Worm (Caenorhabditis elegans): ENCODE measurements around the gene F36H12.17.
"Not testable (repeated sequence)": the region's sequence is repeated elsewhere in the genome, so short reads cannot be mapped to it uniquely, and the experiment has no call there.

Gene F36H12.17

DNA sequence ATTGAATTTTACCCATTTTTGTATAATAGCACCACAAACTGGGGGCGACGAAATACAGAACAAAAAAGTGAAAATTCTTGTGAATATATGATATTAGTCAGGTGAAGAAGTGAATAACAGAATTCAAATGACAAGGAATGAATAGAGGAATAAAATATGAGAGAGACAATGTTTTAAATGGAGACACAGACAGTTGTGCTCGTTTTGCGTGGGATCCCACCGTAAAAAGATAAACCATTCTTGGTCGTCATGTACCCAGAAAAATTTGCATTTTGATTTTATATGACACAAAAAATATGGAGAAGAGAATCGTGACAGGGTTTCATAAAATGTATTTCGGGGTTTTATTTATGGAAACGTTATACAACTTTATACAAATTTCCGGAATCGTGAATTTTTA, at the start of gene F36H12.17:
F36H12.17 (minus strand) TSS at position 101 of the 400 bp plus-strand sequence.
- TF ChIP-seq nfya-1 (tag; optimal IDR thresholded peaks at IDR 0.05; ENCODE audit: insufficient read depth) (no peak), zag-1 (tag; optimal IDR thresholded peaks at IDR 0.05) (no peak), jun-1 (tag; optimal IDR thresholded peaks at IDR 0.05) (no peak), mdl-1 (tag; optimal IDR thresholded peaks at IDR 0.05) (no peak), nhr-23 (tag; optimal IDR thresholded peaks at IDR 0.05) (no peak), elt-3 (tag; optimal IDR thresholded peaks at IDR 0.05) (no peak), eor-1 (tag; optimal IDR thresholded peaks at IDR 0.05) (no peak), elt-2 (tag; optimal IDR thresholded peaks at IDR 0.05) (no peak), lin-39 (tag; optimal IDR thresholded peaks at IDR 0.05) (no peak), ceh-9 (tag; optimal IDR thresholded peaks at IDR 0.05) (no peak), lsy-12 (tag; optimal IDR thresholded peaks at IDR 0.05) (no peak)

DNA sequence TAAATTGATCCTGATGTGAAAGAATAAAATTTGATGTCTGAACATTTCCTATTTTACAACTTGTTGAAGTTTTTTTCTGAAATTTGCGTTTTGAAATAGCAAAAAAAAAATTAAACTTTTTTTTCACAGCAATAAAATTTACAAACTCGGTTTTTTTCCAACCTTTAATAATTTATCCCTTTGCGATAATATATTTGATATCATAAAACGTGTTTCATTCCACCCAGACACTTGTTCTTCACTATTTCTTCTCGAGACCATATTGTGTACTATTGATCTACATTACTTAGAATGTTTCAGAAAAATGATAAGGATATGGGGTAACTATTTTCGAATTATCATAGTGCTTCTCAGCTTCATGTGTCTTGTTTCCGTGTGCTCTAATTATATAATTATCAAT, 48.5 kb upstream of the F36H12.17 start, which contains the start of gene Y4C6B.4:
Y4C6B.4 (plus strand) TSS at position 301 of the 400 bp plus-strand sequence.
- TF ChIP-seq snpc-4 (tag; optimal IDR thresholded peaks at IDR 0.05), result no peak
- TF ChIP-seq daf-12 (tag; optimal IDR thresholded peaks at IDR 0.05), result no peak
- TF ChIP-seq fkh-2 (tag; optimal IDR thresholded peaks at IDR 0.05), result no peak
- TF ChIP-seq R02D3.7 (tag; optimal IDR thresholded peaks at IDR 0.05), result no peak
- no peak for TF ChIP-seq elt-2 (tag; optimal IDR thresholded peaks at IDR 0.05)
- no peak for TF ChIP-seq hmg-11 (tag; optimal IDR thresholded peaks at IDR 0.05)
- no peak for TF ChIP-seq nhr-43 (tag; optimal IDR thresholded peaks at IDR 0.05; ENCODE audit: poor library complexity, severe bottlenecking)

DNA sequence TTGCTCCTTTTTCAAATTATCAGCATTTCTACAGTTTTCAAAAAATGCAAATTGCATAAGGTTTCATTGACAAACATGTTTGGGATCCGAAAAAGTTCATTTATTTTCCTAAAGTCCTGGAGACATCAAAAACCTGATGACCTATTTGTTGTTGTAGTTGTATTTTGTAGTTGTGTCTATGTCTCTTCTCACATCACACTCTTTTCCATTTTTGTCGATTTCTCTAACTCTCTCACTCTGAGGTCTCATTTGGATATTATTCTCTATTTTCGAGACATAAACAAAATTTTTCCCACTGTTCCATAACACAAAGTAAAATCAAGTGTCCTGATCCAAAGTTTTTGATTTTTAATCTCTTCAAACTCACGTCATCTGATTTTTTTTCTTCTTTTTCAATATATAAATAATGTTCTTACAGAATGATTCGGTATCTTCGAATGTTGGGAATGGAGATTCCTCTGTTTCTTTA, 41.2 kb upstream of the F36H12.17 start, which contains the start of gene slc-46A:
slc-46A (plus strand) TSS at position 419 of the 469 bp plus-strand sequence.
- TF ChIP-seq elt-2 (tag; optimal IDR thresholded peaks at IDR 0.05), result peak; percentile 50
- peak; percentile 48 for TF ChIP-seq snpc-4 (tag; optimal IDR thresholded peaks at IDR 0.05)
- no peak for TF ChIP-seq nhr-25 (tag; optimal IDR thresholded peaks at IDR 0.05)
- no peak for TF ChIP-seq hmg-11 (tag; optimal IDR thresholded peaks at IDR 0.05)
- TF ChIP-seq nhr-23 (tag; optimal IDR thresholded peaks at IDR 0.05), result peak; percentile 59
- TF ChIP-seq nfya-1 (tag; optimal IDR thresholded peaks at IDR 0.05; ENCODE audit: insufficient read depth), result peak; percentile 13

DNA sequence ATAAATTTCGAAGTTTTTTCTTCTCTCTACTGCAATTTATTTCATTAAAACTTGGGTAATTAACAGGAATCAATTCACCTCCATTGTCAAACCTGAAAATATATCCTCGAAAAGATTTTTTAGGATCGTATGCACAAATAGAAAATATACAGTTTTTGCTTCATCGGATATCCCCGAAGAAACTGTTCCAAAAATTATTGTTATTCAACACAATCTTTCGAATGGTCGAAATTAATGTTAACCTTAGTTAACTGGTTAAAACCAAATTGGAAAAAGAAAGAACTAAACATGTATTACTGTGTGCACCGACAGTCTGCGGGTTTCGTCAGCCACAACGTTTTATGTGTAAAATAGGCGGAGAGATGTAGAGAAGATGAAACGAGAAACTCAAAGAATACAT, 39.5 kb upstream of the F36H12.17 start:
- TF ChIP-seq nhr-67 (tag; optimal IDR thresholded peaks at IDR 0.05) (no peak), nhr-23 (tag; optimal IDR thresholded peaks at IDR 0.05) (peak; percentile 37), daf-12 (tag; optimal IDR thresholded peaks at IDR 0.05) (no peak), egl-5 (tag; optimal IDR thresholded peaks at IDR 0.05) (no peak), nhr-11 (tag; optimal IDR thresholded peaks at IDR 0.05) (no peak), fkh-2 (tag; optimal IDR thresholded peaks at IDR 0.05) (no peak), elt-2 (tag; optimal IDR thresholded peaks at IDR 0.05) (peak; percentile 24), snpc-4 (tag; optimal IDR thresholded peaks at IDR 0.05) (peak; percentile 95), nhr-12 (tag; optimal IDR thresholded peaks at IDR 0.05) (no peak), nhr-28 (tag; optimal IDR thresholded peaks at IDR 0.05) (no peak), nhr-25 (tag; optimal IDR thresholded peaks at IDR 0.05) (peak; percentile 35), nhr-76 (tag; optimal IDR thresholded peaks at IDR 0.05) (no peak), lin-39 (tag; optimal IDR thresholded peaks at IDR 0.05) (no peak), mml-1 (tag; optimal IDR thresholded peaks at IDR 0.05) (no peak), unc-39 (tag; optimal IDR thresholded peaks at IDR 0.05) (no peak), fos-1 (tag; optimal IDR thresholded peaks at IDR 0.05) (peak; percentile 7), ceh-28 (tag; optimal IDR thresholded peaks at IDR 0.05) (peak; percentile 24), tbx-2 (tag; optimal IDR thresholded peaks at IDR 0.05) (no peak), pha-4 (tag; optimal IDR thresholded peaks at IDR 0.05) (no peak), nhr-43 (tag; optimal IDR thresholded peaks at IDR 0.05; ENCODE audit: poor library complexity, severe bottlenecking) (peak; percentile 54), fkh-10 (GFP tag; optimal IDR thresholded peaks at IDR 0.05) (no peak)

DNA sequence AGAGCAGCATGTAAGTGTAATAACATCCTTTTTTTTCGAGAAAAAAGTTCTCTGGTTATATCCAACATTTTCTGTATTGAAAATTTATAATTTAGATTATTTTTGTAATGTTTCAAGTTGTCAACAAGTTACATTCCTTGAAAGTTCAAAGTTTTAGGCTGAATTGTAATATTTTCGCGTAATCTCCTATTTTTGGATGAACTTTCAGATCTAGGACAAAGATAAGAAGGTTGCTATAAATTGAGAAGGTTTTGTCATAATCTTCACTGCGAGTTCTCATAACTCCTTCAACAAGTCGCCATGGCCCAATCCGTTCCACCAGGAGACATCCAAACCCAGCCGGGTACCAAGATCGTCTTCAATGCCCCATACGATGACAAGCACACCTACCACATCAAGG, 38.6 kb upstream of the F36H12.17 start, which contains the start of gene msp-65:
msp-65 (plus strand) TSS at position 301 of the 400 bp plus-strand sequence.
- not testable (repeated sequence) for TF ChIP-seq egl-27, nhr-28, lin-15B (tag; optimal IDR thresholded peaks at IDR 0.05)
